Worm (Caenorhabditis elegans) whole organism, mixed stage, embryonic: ENCODE measurements around the gene tbx-34.

Experiments
- blmp-1 ChIP-seq: fragments of 150-350 bp; optimal IDR thresholded peaks from 2 replicates; lab custom pipeline; 2014; ENCODE audit warnings: missing biosample characterization, missing genetic modification characterization
- ceh-39 ChIP-seq: fragments of 150-350 bp; optimal IDR thresholded peaks from 2 replicates; lab custom pipeline; 2014; ENCODE audit warnings: missing biosample characterization, missing genetic modification characterization
- elt-1 ChIP-seq: sonication (generic microtip); optimal IDR thresholded peaks from 2 replicates; lab custom pipeline; 2017; ENCODE audit warnings: missing genetic modification characterization, mild to moderate bottlenecking, missing compliant biosample characterization, antibody characterized with exemption, moderate library complexity, borderline replicate concordance; ENCODE audit not compliant: insufficient read depth
- elt-3 ChIP-seq: fragments of 150-350 bp; optimal IDR thresholded peaks from 2 replicates; lab custom pipeline; 2014; ENCODE audit warnings: missing biosample characterization, missing genetic modification characterization
- flh-1 ChIP-seq: fragments of 200-800 bp; sonication (Bioruptor generic); optimal IDR thresholded peaks from 2 replicates; lab custom pipeline; 2018; ENCODE audit warnings: mild to moderate bottlenecking, missing genetic modification characterization, moderate library complexity, missing compliant biosample characterization
- lin-13 ChIP-seq: fragments of 150-350 bp; optimal IDR thresholded peaks from 2 replicates; lab custom pipeline; 2014; ENCODE audit warnings: missing biosample characterization, missing genetic modification characterization
- mab-5 ChIP-seq: fragments of 150-350 bp; optimal IDR thresholded peaks from 2 replicates; lab custom pipeline; 2014; ENCODE audit warnings: missing biosample characterization, missing genetic modification characterization
- nhr-12 ChIP-seq: fragments of 150-350 bp; optimal IDR thresholded peaks from 2 replicates; lab custom pipeline; 2014; ENCODE audit warnings: missing biosample characterization, missing genetic modification characterization
- nhr-237 ChIP-seq: fragments of 150-350 bp; optimal IDR thresholded peaks from 2 replicates; lab custom pipeline; 2014; ENCODE audit warnings: missing biosample characterization, missing genetic modification characterization
- nhr-28 ChIP-seq: fragments of 150-350 bp; optimal IDR thresholded peaks from 2 replicates; lab custom pipeline; 2014; ENCODE audit warnings: missing biosample characterization, missing genetic modification characterization
- pha-4 ChIP-seq: fragments of 150-350 bp; optimal IDR thresholded peaks from 2 replicates; lab custom pipeline; 2018; ENCODE audit warnings: missing biosample characterization, missing genetic modification reagents, missing genetic modification characterization
- snpc-4 ChIP-seq: fragments of 150-350 bp; optimal IDR thresholded peaks from 2 replicates; lab custom pipeline; 2014; ENCODE audit warnings: missing biosample characterization, missing genetic modification characterization
- unc-62 ChIP-seq: fragments of 150-350 bp; optimal IDR thresholded peaks from 2 replicates; lab custom pipeline; 2014; ENCODE audit warnings: missing biosample characterization, missing genetic modification reagents, missing genetic modification characterization

ce11 chrIII:11207825-11208224 is 10.2 kb downstream of the tbx-34 start:
- TF ChIP-seq unc-62 (GFP tag; lab: Kevin White, UChicago) (no peak), pha-4 (tag; lab: Kevin White, UChicago) (no peak), elt-1 (no peak), nhr-12 (tag; lab: Kevin White, UChicago) (no peak), flh-1 (no peak), lin-13 (tag; lab: Kevin White, UChicago) (no peak), mab-5 (tag; lab: Kevin White, UChicago) (no peak), ceh-39 (tag; lab: Kevin White, UChicago) (no peak), snpc-4 (tag; lab: Kevin White, UChicago) (no peak), nhr-28 (tag; lab: Kevin White, UChicago) (no peak), nhr-237 (tag; lab: Kevin White, UChicago) (no peak), elt-3 (tag; lab: Kevin White, UChicago) (no peak), blmp-1 (tag; lab: Kevin White, UChicago) (no peak)
